Worm (Caenorhabditis elegans) whole organism, L4 larva: ENCODE measurements around the gene cyn-9.

Experiments
- F44E2.7 ChIP-seq: fragments of 200-800 bp; sonication (Bioruptor generic); IDR thresholded peaks from 2 replicates; pipeline ENCODE4 v2.1.2; 2022; ENCODE audit warnings: missing genetic modification characterization, missing compliant biosample characterization
- F49E8.2 ChIP-seq: sonication (generic microtip); optimal IDR thresholded peaks from 2 replicates; lab custom pipeline; 2016; ENCODE audit warnings: missing compliant biosample characterization, mild to moderate bottlenecking, missing genetic modification characterization, borderline replicate concordance
- T26A8.4 ChIP-seq: fragments of 200-800 bp; sonication (Bioruptor generic); IDR thresholded peaks from 2 replicates; pipeline ENCODE4 v1.3.6; 2022; ENCODE audit warnings: missing genetic modification characterization, missing compliant biosample characterization
- aha-1 ChIP-seq: fragments of 150-350 bp; peaks from one replicate; lab custom pipeline; 2014; ENCODE audit warnings: missing biosample characterization, missing genetic modification characterization
- ceh-44 ChIP-seq: fragments of 200-800 bp; sonication (Bioruptor generic); IDR thresholded peaks from 2 replicates; pipeline ENCODE4 v1.3.6; 2022; ENCODE audit warnings: missing genetic modification reagents, missing genetic modification characterization, missing compliant biosample characterization
- cey-2 ChIP-seq: sonication (generic microtip); optimal IDR thresholded peaks from 3 replicates; lab custom pipeline; 2017; ENCODE audit warnings: missing genetic modification characterization, mild to moderate bottlenecking, missing compliant biosample characterization, antibody characterized with exemption, borderline replicate concordance; ENCODE audit not compliant: insufficient read depth
- ctbp-1 ChIP-seq: fragments of 200-800 bp; sonication (Bioruptor generic); IDR thresholded peaks from 2 replicates; pipeline ENCODE4 v1.3.6; 2022; ENCODE audit warnings: missing genetic modification reagents, missing genetic modification characterization, missing compliant biosample characterization
- daf-16 ChIP-seq, 3 experiments: sonication (generic microtip); optimal IDR thresholded peaks; 2 replicates each; lab custom pipeline; 2016 to 2017; ENCODE audit warnings: missing genetic modification characterization in 3 of 3, missing genetic modification reagents in 3 of 3, mild to moderate bottlenecking in 2 of 3, missing compliant biosample characterization in 2 of 3, missing biosample characterization in 1 of 3, moderate library complexity in 1 of 3
- daf-19 ChIP-seq: fragments of 200-800 bp; sonication (Bioruptor generic); conservative IDR thresholded peaks from 2 replicates; pipeline ENCODE4 v1.3.6; 2022; ENCODE audit warnings: missing genetic modification characterization, missing compliant biosample characterization
- daf-8 ChIP-seq: fragments of 200-800 bp; sonication (Bioruptor generic); IDR thresholded peaks from 2 replicates; pipeline ENCODE4 v1.3.6; 2022; ENCODE audit warnings: missing genetic modification characterization, missing compliant biosample characterization
- dmd-6 ChIP-seq: fragments of 200-800 bp; sonication (Bioruptor generic); IDR thresholded peaks from 2 replicates; pipeline ENCODE4 v1.3.6; 2022; ENCODE audit warnings: missing genetic modification reagents, missing genetic modification characterization, missing compliant biosample characterization
- dve-1 ChIP-seq: sonication (generic microtip); optimal IDR thresholded peaks from 2 replicates; lab custom pipeline; 2017; ENCODE audit warnings: antibody characterized with exemption, mild to moderate bottlenecking, missing genetic modification characterization, missing compliant biosample characterization; ENCODE audit not compliant: insufficient read depth
- hlh-11 ChIP-seq: fragments of 200-800 bp; sonication (Bioruptor generic); optimal IDR thresholded peaks from 2 replicates; lab custom pipeline; 2018; ENCODE audit warnings: mild to moderate bottlenecking, missing genetic modification characterization, missing compliant biosample characterization
- lin-1 ChIP-seq: fragments of 200-800 bp; sonication (Bioruptor generic); IDR thresholded peaks from 2 replicates; pipeline ENCODE4 v1.3.6; 2022; ENCODE audit warnings: missing genetic modification reagents, missing genetic modification characterization, missing compliant biosample characterization
- lin-38 ChIP-seq: fragments of 200-800 bp; sonication (Bioruptor generic); IDR thresholded peaks from 2 replicates; pipeline ENCODE4 v1.3.6; 2022; ENCODE audit warnings: missing genetic modification reagents, missing genetic modification characterization, missing compliant biosample characterization
- madf-9 ChIP-seq: fragments of 200-800 bp; sonication (Bioruptor generic); conservative IDR thresholded peaks from 2 replicates; pipeline ENCODE4 v1.3.6; 2022; ENCODE audit warnings: missing genetic modification reagents, missing genetic modification characterization, missing compliant biosample characterization
- mdl-1 ChIP-seq, 2 experiments: fragments of 150-350 bp in 1 of 2; sonication (generic microtip) in 1 of 2; optimal IDR thresholded peaks; 2 replicates each; lab custom pipeline; 2014 to 2017; ENCODE audit warnings: missing biosample characterization in 2 of 2, missing genetic modification characterization in 2 of 2
- mep-1 ChIP-seq: fragments of 150-350 bp; sonication (generic microtip); optimal IDR thresholded peaks from 3 replicates; lab custom pipeline; 2014; ENCODE audit warnings: missing biosample characterization, missing genetic modification characterization
- mes-2 ChIP-seq: sonication (generic microtip); optimal IDR thresholded peaks from 2 replicates; lab custom pipeline; 2016; ENCODE audit warnings: missing genotype, mild to moderate bottlenecking, missing genetic modification characterization, missing compliant biosample characterization; ENCODE audit not compliant: poor library complexity, severe bottlenecking
- nhr-111 ChIP-seq: fragments of 200-800 bp; sonication (Bioruptor generic); optimal IDR thresholded peaks from 2 replicates; lab custom pipeline; 2018; ENCODE audit warnings: mild to moderate bottlenecking, missing genetic modification characterization, missing compliant biosample characterization
- nhr-237 ChIP-seq: sonication (generic microtip); optimal IDR thresholded peaks from 2 replicates; lab custom pipeline; 2017; ENCODE audit warnings: missing biosample characterization, missing genetic modification characterization
- nhr-48 ChIP-seq: sonication (generic microtip); optimal IDR thresholded peaks from 2 replicates; lab custom pipeline; 2016; ENCODE audit warnings: mild to moderate bottlenecking, missing genetic modification characterization, missing compliant biosample characterization
- nhr-77 ChIP-seq: fragments of 150-350 bp; optimal IDR thresholded peaks from 2 replicates; lab custom pipeline; 2014; ENCODE audit warnings: missing biosample characterization, missing genetic modification characterization
- pqm-1 ChIP-seq: sonication (generic microtip); optimal IDR thresholded peaks from 2 replicates; lab custom pipeline; 2017; ENCODE audit warnings: missing biosample characterization, missing genetic modification characterization
- rbr-2 ChIP-seq: sonication (generic microtip); optimal IDR thresholded peaks from 2 replicates; lab custom pipeline; 2016; ENCODE audit warnings: missing genotype, missing genetic modification characterization, missing compliant biosample characterization
- sdz-12 ChIP-seq: fragments of 200-800 bp; sonication (Bioruptor generic); optimal IDR thresholded peaks from 2 replicates; lab custom pipeline; 2018; ENCODE audit warnings: mild to moderate bottlenecking, missing genetic modification characterization, missing compliant biosample characterization
- skn-1 ChIP-seq: fragments of 150-350 bp; optimal IDR thresholded peaks from 2 replicates; lab custom pipeline; 2014; ENCODE audit warnings: missing biosample characterization, missing genetic modification characterization
- tra-1 ChIP-seq: fragments of 200-800 bp; sonication (Bioruptor generic); IDR thresholded peaks from 2 replicates; pipeline ENCODE4 v1.3.6; 2022; ENCODE audit warnings: missing genetic modification reagents, missing genetic modification characterization, missing compliant biosample characterization
- unc-62 ChIP-seq, 3 experiments: fragments of 150-350 bp in 1 of 3; sonication (generic microtip); optimal IDR thresholded peaks in 2 of 3; peaks in 1 of 3; 1 replicate in 1 of 3; 2 replicates in 2 of 3; lab custom pipeline; 2014 to 2017; ENCODE audit warnings: missing biosample characterization in 3 of 3, missing genetic modification characterization in 3 of 3, missing genetic modification reagents in 3 of 3, missing genotype in 1 of 3
- zfp-2 ChIP-seq: sonication (generic microtip); optimal IDR thresholded peaks from 2 replicates; lab custom pipeline; 2016; ENCODE audit warnings: mild to moderate bottlenecking, missing genetic modification characterization, missing compliant biosample characterization
- zip-11 ChIP-seq: fragments of 200-800 bp; sonication (Bioruptor generic); IDR thresholded peaks from 2 replicates; pipeline ENCODE4 v1.3.6; 2022; ENCODE audit warnings: missing genetic modification characterization, missing compliant biosample characterization
- ztf-11 ChIP-seq: fragments of 150-350 bp; optimal IDR thresholded peaks from 2 replicates; lab custom pipeline; 2014; ENCODE audit warnings: missing biosample characterization, missing genetic modification characterization

The cyn-9 gene

DNA sequence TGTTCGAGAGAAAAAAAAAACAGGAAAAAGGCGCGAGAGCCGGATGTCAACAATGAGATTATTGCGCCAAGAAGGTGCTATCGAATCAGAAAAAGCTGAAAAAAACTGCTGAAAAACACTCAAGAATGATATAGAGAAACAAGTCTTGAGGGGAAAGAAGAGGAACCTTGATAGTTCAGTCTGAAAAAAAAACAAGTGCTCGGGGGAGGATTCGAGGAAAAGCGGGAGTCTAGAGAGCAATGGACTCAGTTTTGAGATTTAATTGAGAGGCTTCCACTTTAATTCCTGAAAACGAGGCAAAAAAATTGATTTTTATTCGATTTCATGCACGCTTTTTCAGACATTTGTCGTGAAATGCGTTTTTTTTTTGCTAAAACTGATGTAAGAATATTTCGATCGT is 4.9 kb downstream of the cyn-9 start, which contains the start of gene npr-15:
Gene npr-15 (minus strand): TSS at position 101 of the 400 bp plus-strand sequence.
- TF ChIP-seq cey-2 (tag; lab: Kevin White, UChicago) (no peak), zip-11 (GFP tag; lab: Robert Waterston, UW) (no peak), nhr-48 (tag; lab: Kevin White, UChicago) (no peak), dmd-6 (GFP tag; lab: Robert Waterston, UW) (no peak), daf-19 (GFP tag; lab: Robert Waterston, UW) (no peak), nhr-111 (GFP tag; lab: Kevin White, UChicago) (no peak), sdz-12 (GFP tag; lab: Kevin White, UChicago) (no peak), lin-38 (GFP tag; lab: Robert Waterston, UW) (no peak), hlh-11 (tag; lab: Kevin White, UChicago) (no peak), nhr-237 (tag; lab: Kevin White, UChicago) (no peak), skn-1 (tag; lab: Kevin White, UChicago) (no peak), nhr-77 (tag; lab: Kevin White, UChicago) (no peak), madf-9 (GFP tag; lab: Robert Waterston, UW) (no peak), tra-1 (GFP tag; lab: Robert Waterston, UW) (no peak), mdl-1 (tag; optimal IDR thresholded peaks at IDR 0.05; lab: Kevin White, UChicago) (no peak)

DNA sequence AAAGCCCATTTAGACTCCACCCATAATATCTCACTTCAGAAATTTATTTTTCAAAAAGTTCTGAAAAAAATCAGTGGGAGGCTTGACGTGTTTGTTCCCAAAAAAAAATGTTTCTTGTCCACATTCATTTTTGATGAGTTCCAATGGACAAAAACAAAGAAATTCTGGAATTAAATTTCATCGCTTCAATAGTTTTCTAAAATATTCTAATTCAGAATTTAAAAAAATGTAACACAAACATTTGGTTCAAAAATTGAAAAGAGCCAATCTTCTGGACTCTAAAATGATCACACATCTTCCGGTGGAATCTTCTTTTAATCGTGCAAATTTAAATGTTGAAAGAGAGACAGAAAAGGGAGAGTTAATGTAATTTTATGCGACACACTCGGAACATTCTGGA is 6.9 kb downstream of the cyn-9 start:
- TF ChIP-seq daf-8 (no peak), aha-1 (tag; lab: Kevin White, UChicago) (peak; percentile 70), F49E8.2 (no peak), ceh-44 (GFP tag; lab: Robert Waterston, UW) (no peak), T26A8.4 (no peak), F44E2.7 (no peak), nhr-77 (tag; lab: Kevin White, UChicago) (no peak)

DNA sequence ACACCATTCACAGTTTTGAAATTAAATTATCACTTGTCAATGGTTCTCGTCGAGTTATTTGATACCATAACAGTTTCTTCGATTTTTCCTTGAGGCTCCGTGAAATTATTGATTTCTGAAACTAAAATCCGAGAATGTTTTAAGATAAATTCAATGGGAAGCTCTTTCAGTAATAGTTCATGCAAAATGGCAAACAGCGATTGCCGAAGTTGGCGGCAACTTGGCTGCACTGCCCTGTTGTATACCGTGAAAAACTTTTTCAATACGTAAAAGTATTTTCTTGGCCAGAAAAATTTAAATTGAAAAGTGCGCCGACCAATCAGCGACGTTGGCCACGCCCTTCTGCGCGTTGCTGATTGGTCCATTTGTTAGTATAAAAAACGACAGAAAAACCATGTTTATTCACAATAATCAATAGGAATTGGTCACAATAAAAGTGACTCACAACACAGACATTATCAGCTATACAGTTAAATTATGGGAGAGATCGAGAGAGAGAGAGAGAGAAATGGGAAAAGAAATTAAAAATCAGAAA is 16.5 kb downstream of the cyn-9 start:
- TF ChIP-seq zfp-2 (tag; lab: Kevin White, UChicago) (no peak), mes-2 (no peak), daf-16 (GFP tag; optimal IDR thresholded peaks at IDR 0.05; lab: Kevin White, UChicago) (no peak), daf-16 (tag; optimal IDR thresholded peaks at IDR 0.05; lab: Kevin White, UChicago) (no peak), pqm-1 (tag; lab: Kevin White, UChicago) (no peak), aha-1 (tag; lab: Kevin White, UChicago) (peak; percentile 91), lin-1 (GFP tag; lab: Robert Waterston, UW) (no peak), dve-1 (peak; percentile 0), daf-19 (GFP tag; lab: Robert Waterston, UW) (no peak)

DNA sequence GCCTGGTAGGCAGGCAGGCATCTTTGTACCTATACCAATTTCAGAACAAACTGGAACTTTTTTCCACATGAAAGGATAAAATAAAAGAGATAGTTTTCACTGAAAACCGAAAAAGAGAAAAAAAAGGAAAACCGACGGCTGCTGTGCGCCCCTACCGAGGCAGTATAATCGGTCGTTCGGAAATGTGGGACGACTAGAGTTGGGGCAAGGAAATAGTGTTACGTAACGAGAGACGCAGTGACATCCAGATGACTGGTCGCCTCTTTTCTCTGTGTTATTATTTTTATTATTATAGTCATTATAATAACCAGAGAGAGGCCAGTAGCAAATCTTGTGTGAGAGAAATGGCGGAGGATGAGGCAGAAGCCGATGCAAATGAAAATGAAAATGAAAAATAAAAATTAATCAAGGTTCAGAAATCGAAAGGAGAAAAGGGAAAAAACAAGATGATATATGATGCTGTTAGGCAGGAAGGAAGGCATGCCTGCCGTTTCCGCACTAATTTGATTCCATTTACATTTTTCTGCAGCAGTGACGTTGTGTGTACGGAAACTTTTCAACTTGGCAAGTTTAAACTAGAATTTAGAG is 18.0 kb downstream of the cyn-9 start:
- TF ChIP-seq rbr-2 (tag; lab: Kevin White, UChicago) (peak; percentile 31), ctbp-1 (no peak), unc-62 (GFP tag; optimal IDR thresholded peaks at IDR 0.05 in 1 of 2; lab: Kevin White, UChicago) (peak in 1 of 2 experiments; percentile 8), unc-62 (tag; optimal IDR thresholded peaks at IDR 0.05; lab: Kevin White, UChicago) (no peak), F49E8.2 (no peak), aha-1 (tag; lab: Kevin White, UChicago) (peak; percentile 48), ztf-11 (tag; lab: Kevin White, UChicago) (no peak), mep-1 (tag; lab: Kevin White, UChicago) (peak; percentile 17)
- TF ChIP-seq, all 104 proteins: peak for 4
